Worm (Caenorhabditis elegans): ENCODE results near the gene T11F9.22.
"Not testable (repeated sequence)": the region's sequence is repeated elsewhere in the genome, so short reads cannot be mapped to it uniquely, and the experiment has no call there.

T11F9.22 gene

ce11 chrV:11483580-11484092 lies 4.1 kb downstream of the T11F9.22 start, which contains the start of gene col-157:
TSS of gene col-157 (plus strand) at chrV:11484042.
- TF ChIP-seq pha-4, elt-3, nhr-11 (tag; optimal IDR thresholded peaks at IDR 0.05): not testable (repeated sequence)

- TF ChIP-seq pha-4 (tag; optimal IDR thresholded peaks at IDR 0.05): no peak
- TF ChIP-seq ZK546.5 (tag; optimal IDR thresholded peaks at IDR 0.05): no peak
- no peak for TF ChIP-seq tbx-2 (tag; optimal IDR thresholded peaks at IDR 0.05)
- TF ChIP-seq elt-3 (tag; optimal IDR thresholded peaks at IDR 0.05): no peak
- no peak for TF ChIP-seq unc-39 (tag; optimal IDR thresholded peaks at IDR 0.05)
- TF ChIP-seq R02D3.7 (tag; optimal IDR thresholded peaks at IDR 0.05): no peak
- TF ChIP-seq nhr-25 (tag; optimal IDR thresholded peaks at IDR 0.05): no peak
- TF ChIP-seq sea-2 (GFP tag; optimal IDR thresholded peaks at IDR 0.05): no peak
- no peak for TF ChIP-seq ceh-9 (tag; optimal IDR thresholded peaks at IDR 0.05)
- TF ChIP-seq lin-39 (tag; optimal IDR thresholded peaks at IDR 0.05): no peak
- no peak for TF ChIP-seq ceh-28 (tag; optimal IDR thresholded peaks at IDR 0.05)
- TF ChIP-seq nhr-43 (tag; optimal IDR thresholded peaks at IDR 0.05; ENCODE audit: poor library complexity, severe bottlenecking): no peak
- no peak for TF ChIP-seq fos-1 (tag; optimal IDR thresholded peaks at IDR 0.05)
- TF ChIP-seq fkh-2 (tag; optimal IDR thresholded peaks at IDR 0.05): no peak
- TF ChIP-seq hmg-11 (tag; optimal IDR thresholded peaks at IDR 0.05): no peak
Measured at ce11 chrV:11484404-11484803, 4.9 kb downstream of the T11F9.22 start.

- no peak for TF ChIP-seq jun-1 (tag; optimal IDR thresholded peaks at IDR 0.05)
- TF ChIP-seq nhr-11 (tag; optimal IDR thresholded peaks at IDR 0.05): no peak
- no peak for TF ChIP-seq ztf-11 (tag; optimal IDR thresholded peaks at IDR 0.05)
Measured at ce11 chrV:11485558-11485957, 6.1 kb downstream of the T11F9.22 start, which contains the start of gene srh-1. TSS of gene srh-1 (plus strand) at chrV:11485858.

- TF ChIP-seq egl-27 (tag; optimal IDR thresholded peaks at IDR 0.05) (no peak), nhr-28 (tag; optimal IDR thresholded peaks at IDR 0.05) (no peak), R02D3.7 (tag; optimal IDR thresholded peaks at IDR 0.05) (no peak), ZK546.5 (tag; optimal IDR thresholded peaks at IDR 0.05) (no peak), mml-1 (tag; optimal IDR thresholded peaks at IDR 0.05) (no peak), pha-4 (tag; optimal IDR thresholded peaks at IDR 0.05) (no peak), nhr-76 (tag; optimal IDR thresholded peaks at IDR 0.05) (no peak), mdl-1 (tag; optimal IDR thresholded peaks at IDR 0.05) (no peak), elt-1 (tag; optimal IDR thresholded peaks at IDR 0.05) (no peak), nhr-67 (tag; optimal IDR thresholded peaks at IDR 0.05) (no peak), skn-1 (tag; optimal IDR thresholded peaks at IDR 0.05) (no peak), hmg-11 (tag; optimal IDR thresholded peaks at IDR 0.05) (no peak), fos-1 (tag; optimal IDR thresholded peaks at IDR 0.05) (no peak), nhr-237 (tag; optimal IDR thresholded peaks at IDR 0.05) (no peak)
Measured at ce11 chrV:11486680-11487079, 7.2 kb downstream of the T11F9.22 start, which contains the start of gene T11F9.10. TSS of gene T11F9.10 (plus strand) at chrV:11486980.

- TF ChIP-seq nhr-67 (tag; optimal IDR thresholded peaks at IDR 0.05) (no peak), nhr-12 (tag; optimal IDR thresholded peaks at IDR 0.05) (no peak), ama-1 (optimal IDR thresholded peaks at IDR 0.05) (no peak), skn-1 (tag; optimal IDR thresholded peaks at IDR 0.05) (no peak), jun-1 (tag; optimal IDR thresholded peaks at IDR 0.05) (no peak), R02D3.7 (tag; optimal IDR thresholded peaks at IDR 0.05) (no peak), ceh-82 (tag; optimal IDR thresholded peaks at IDR 0.05) (no peak), lin-39 (tag; optimal IDR thresholded peaks at IDR 0.05) (no peak), ceh-16 (tag; optimal IDR thresholded peaks at IDR 0.05) (no peak), unc-39 (tag; optimal IDR thresholded peaks at IDR 0.05) (no peak), ztf-4 (tag; optimal IDR thresholded peaks at IDR 0.05) (no peak), nhr-77 (tag; optimal IDR thresholded peaks at IDR 0.05) (no peak), elt-1 (tag; optimal IDR thresholded peaks at IDR 0.05) (no peak), ztf-11 (tag; optimal IDR thresholded peaks at IDR 0.05) (no peak), nhr-11 (tag; optimal IDR thresholded peaks at IDR 0.05) (no peak), elt-2 (tag; optimal IDR thresholded peaks at IDR 0.05) (no peak)
Measured at ce11 chrV:11488288-11488687, 8.8 kb downstream of the T11F9.22 start.
